Worm (Caenorhabditis elegans): ENCODE results near the gene Y53G8AL.1.

DNA sequence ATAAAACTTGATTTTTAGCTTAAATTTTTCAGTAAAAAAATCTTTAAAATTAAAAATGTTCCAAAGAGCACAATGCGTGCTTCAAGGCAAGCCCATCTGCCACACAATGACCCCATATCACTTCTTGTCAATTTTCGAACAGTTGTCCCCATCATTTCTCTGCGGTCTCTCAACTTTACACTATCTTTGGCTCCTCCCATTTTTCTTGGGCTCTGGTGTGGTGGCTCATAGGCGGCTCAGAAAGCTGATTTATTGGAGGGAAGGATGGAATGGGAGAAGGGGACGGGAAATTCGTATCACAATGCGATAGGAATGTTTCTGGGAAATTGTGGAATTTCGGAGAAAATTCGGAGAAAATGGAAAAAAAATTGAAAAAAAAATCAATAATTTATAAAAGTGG is 32.3 kb upstream of the Y53G8AL.1 start:
- TF ChIP-seq T26A8.4 (GFP tag; IDR thresholded peaks at IDR 0.05) (no peak), skn-1 (tag; optimal IDR thresholded peaks at IDR 0.05) (no peak), spr-3 (GFP tag; optimal IDR thresholded peaks at IDR 0.05) (no peak), lin-15B (tag; optimal IDR thresholded peaks at IDR 0.05) (no peak), attf-4 (tag; optimal IDR thresholded peaks at IDR 0.05) (no peak), ceh-44 (GFP tag; IDR thresholded peaks at IDR 0.05) (no peak), fos-1 (tag; optimal IDR thresholded peaks at IDR 0.05) (no peak), mdt-29 (GFP tag; IDR thresholded peaks at IDR 0.05) (no peak)

All from whole organism, L4 larva.